Fruit fly (Drosophila melanogaster): Measurements from ENCODE around the gene Marf.

Marf gene

DNA sequence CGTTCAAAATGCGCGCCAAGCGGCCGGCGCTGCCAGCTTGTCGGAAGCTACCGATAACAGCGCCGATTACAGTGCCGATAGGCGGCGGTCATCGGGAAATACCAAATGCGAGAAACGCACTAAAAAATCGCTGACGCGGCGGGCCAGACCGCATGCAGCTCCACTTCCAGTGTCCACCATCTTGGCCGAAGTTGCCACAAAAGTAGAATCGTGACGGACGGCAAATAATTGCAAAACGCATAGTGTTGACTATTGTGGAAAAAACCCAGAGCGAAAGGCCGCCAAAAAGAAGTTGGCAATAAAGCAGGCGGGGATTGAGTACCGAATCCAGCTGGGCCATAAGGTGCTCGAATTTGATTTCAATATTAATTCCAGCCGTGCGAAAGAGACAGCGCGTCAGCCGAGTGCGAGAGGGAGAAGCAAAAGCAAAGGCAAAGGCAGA, 18.8 kb upstream of the Marf start, which contains the start of gene CG3847 (continued):
- 0 out of 3 replicates have a peak, but pooled peaks have one; percentile 22 for TF ChIP-seq Doc3 (GFP tag; IDR thresholded peaks at IDR 0.05; ENCODE audit: partially characterized antibody)
- TF ChIP-seq Oaz (GFP tag; IDR thresholded peaks at IDR 0.05) = no peak
- peak; percentile 43 for TF ChIP-seq nerfin-2 (GFP tag; IDR thresholded peaks at IDR 0.05; ENCODE audit: partially characterized antibody)
- TF ChIP-seq CG3163 (GFP tag; optimal IDR thresholded peaks at IDR 0.05) = peak; percentile 30
- no peak for TF ChIP-seq Ssrp (tag; optimal IDR thresholded peaks at IDR 0.05)
- no peak for TF ChIP-seq CG3838 (GFP tag; optimal IDR thresholded peaks at IDR 0.05)
- TF ChIP-seq mirr (GFP tag; optimal IDR thresholded peaks at IDR 0.05) = peak; percentile 26
- peak; percentile 25 for TF ChIP-seq Hsf (GFP tag; optimal IDR thresholded peaks at IDR 0.05)
- no peak for TF ChIP-seq CG10565 (GFP tag; optimal IDR thresholded peaks at IDR 0.05)
- peak; percentile 90 for TF ChIP-seq Lhr (GFP tag; optimal IDR thresholded peaks at IDR 0.05)
- TF ChIP-seq Jarid2 (GFP tag; optimal IDR thresholded peaks at IDR 0.05) = peak; percentile 2
- TF ChIP-seq CG2199 (GFP tag; IDR thresholded peaks at IDR 0.05) = no peak
- TF ChIP-seq Nf-YB (GFP tag; optimal IDR thresholded peaks at IDR 0.05) = no peak
- peak; percentile 24 for TF ChIP-seq CG13775 (GFP tag; optimal IDR thresholded peaks at IDR 0.05)
- peak; percentile 69 for TF ChIP-seq unc-4 (GFP tag; IDR thresholded peaks at IDR 0.05; ENCODE audit: partially characterized antibody)
- TF ChIP-seq CG11695 (GFP tag; IDR thresholded peaks at IDR 0.05) = 0 out of 3 replicates have a peak, but pooled peaks have one; percentile 20
- TF ChIP-seq pros (GFP tag; optimal IDR thresholded peaks at IDR 0.05) = no peak
- TF ChIP-seq trem (tag; optimal IDR thresholded peaks at IDR 0.05) = peak; percentile 83
- TF ChIP-seq Hmx (GFP tag; optimal IDR thresholded peaks at IDR 0.05) = no peak
- no peak for TF ChIP-seq CG17568 (GFP tag; optimal IDR thresholded peaks at IDR 0.05)
- TF ChIP-seq tin (GFP tag; optimal IDR thresholded peaks at IDR 0.05) = peak; percentile 12
- no peak for TF ChIP-seq CG8765 (GFP tag; IDR thresholded peaks at IDR 0.05)
- peak; percentile 27 to 48 for TF ChIP-seq chif (GFP tag; optimal IDR thresholded peaks at IDR 0.05)
- no peak for TF ChIP-seq sc (optimal IDR thresholded peaks at IDR 0.05)
- no peak for TF ChIP-seq sc (GFP tag; optimal IDR thresholded peaks at IDR 0.05)
- TF ChIP-seq CG13287 (GFP tag; IDR thresholded peaks at IDR 0.05; ENCODE audit: partially characterized antibody) = peak; percentile 76
- no peak for TF ChIP-seq CG6654 (GFP tag; optimal IDR thresholded peaks at IDR 0.05)
- TF ChIP-seq Chrac-16 (GFP tag; optimal IDR thresholded peaks at IDR 0.05) = no peak
- peak; percentile 73 for TF ChIP-seq CG16813 (GFP tag; IDR thresholded peaks at IDR 0.05; ENCODE audit: partially characterized antibody)
- no peak for TF ChIP-seq sqz (GFP tag; optimal IDR thresholded peaks at IDR 0.05)
- TF ChIP-seq ERR (GFP tag; optimal IDR thresholded peaks at IDR 0.05) = peak; percentile 48
- peak; percentile 6 for TF ChIP-seq ems (GFP tag; optimal IDR thresholded peaks at IDR 0.05)
- TF ChIP-seq Sry-β (GFP tag; optimal IDR thresholded peaks at IDR 0.05) = no peak
- no peak for TF ChIP-seq exex (tag; optimal IDR thresholded peaks at IDR 0.05)
- no peak for TF ChIP-seq vnd (GFP tag; IDR thresholded peaks at IDR 0.05; ENCODE audit: partially characterized antibody)
- no peak for TF ChIP-seq CG6689 (GFP tag; IDR thresholded peaks at IDR 0.05)
- TF ChIP-seq CG5953 (GFP tag; IDR thresholded peaks at IDR 0.05) = no peak
- peak; percentile 37 for TF ChIP-seq twi (tag; optimal IDR thresholded peaks at IDR 0.05)
- no peak for TF ChIP-seq CG32772 (GFP tag; IDR thresholded peaks at IDR 0.05)
- peak; percentile 41; the same call in 1 of the 3 replicates for TF ChIP-seq dysf (GFP tag; IDR thresholded peaks at IDR 0.05)
- peak; percentile 55 for TF ChIP-seq CG7271 (tag; optimal IDR thresholded peaks at IDR 0.05)
- no peak for TF ChIP-seq zf30C (GFP tag; optimal IDR thresholded peaks at IDR 0.05)
- TF ChIP-seq CG11398 (GFP tag; optimal IDR thresholded peaks at IDR 0.05) = no peak
- TF ChIP-seq CG15073 (GFP tag; optimal IDR thresholded peaks at IDR 0.05) = no peak
- TF ChIP-seq CG1602 (GFP tag; optimal IDR thresholded peaks at IDR 0.05) = no peak
- peak; percentile 30 for TF ChIP-seq bcd (GFP tag; optimal IDR thresholded peaks at IDR 0.05)
- no peak for TF ChIP-seq tio (GFP tag; optimal IDR thresholded peaks at IDR 0.05)
- TF ChIP-seq vvl (GFP tag; IDR thresholded peaks at IDR 0.05) = peak; percentile 59
- no peak for TF ChIP-seq CG10366 (GFP tag; IDR thresholded peaks at IDR 0.05)
- no peak for TF ChIP-seq CG8281 (tag; optimal IDR thresholded peaks at IDR 0.05)
- TF ChIP-seq CG15011 (GFP tag; optimal IDR thresholded peaks at IDR 0.05) = no peak

Data from whole organism, embryonic.